Worm (Caenorhabditis elegans): ENCODE results near the gene D2089.3.

Gene D2089.3

ce11 chrII:10684954-10685353, 20.0 kb upstream of the D2089.3 start (continued):
- TF ChIP-seq Y95B8A.8 (GFP tag; IDR thresholded peaks at IDR 0.05) (no peak), ceh-79 (tag; optimal IDR thresholded peaks at IDR 0.05) (no peak), attf-5 (GFP tag; optimal IDR thresholded peaks at IDR 0.05) (no peak), hlh-26 (GFP tag; conservative IDR thresholded peaks at IDR 0.05) (no peak)

- TF ChIP-seq hmg-1.2 (GFP tag; IDR thresholded peaks at IDR 0.05) (no peak), nhr-90 (tag; optimal IDR thresholded peaks at IDR 0.05) (no peak), somi-1 (GFP tag; optimal IDR thresholded peaks at IDR 0.05) (no peak), madf-6 (GFP tag; IDR thresholded peaks at IDR 0.05) (no peak), aptf-2 (GFP tag; conservative IDR thresholded peaks at IDR 0.05) (no peak), hlh-12 (tag; optimal IDR thresholded peaks at IDR 0.05) (no peak), B0261.1 (tag; optimal IDR thresholded peaks at IDR 0.05) (no peak)
These were observed 15.7 kb upstream of the D2089.3 start for ce11 chrII:10680614-10681013.

ce11 chrII:10680130-10680529, 15.2 kb upstream of the D2089.3 start:
- TF ChIP-seq Y95B8A.8 (GFP tag; IDR thresholded peaks at IDR 0.05), result no peak
- TF ChIP-seq egl-18 (GFP tag; IDR thresholded peaks at IDR 0.05), result no peak
- no peak for TF ChIP-seq nfya-1 (tag; optimal IDR thresholded peaks at IDR 0.05; ENCODE audit: borderline replicate concordance, insufficient read depth)
- no peak for TF ChIP-seq ztf-18 (tag; optimal IDR thresholded peaks at IDR 0.05)
- no peak for TF ChIP-seq B0336.3 (GFP tag; IDR thresholded peaks at IDR 0.05)
- TF ChIP-seq sptf-2 (GFP tag; optimal IDR thresholded peaks at IDR 0.05), result no peak
- no peak for TF ChIP-seq ceh-27 (GFP tag; optimal IDR thresholded peaks at IDR 0.05)
- TF ChIP-seq hmg-20 (GFP tag; IDR thresholded peaks at IDR 0.05), result no peak
- TF ChIP-seq pbrm-1 (GFP tag; IDR thresholded peaks at IDR 0.05), result no peak
- TF ChIP-seq T26A5.8 (tag; optimal IDR thresholded peaks at IDR 0.05), result no peak

ce11 chrII:10675302-10675701, 10.4 kb upstream of the D2089.3 start, which contains the start of gene ptb-1:
ptb-1 (plus strand) TSS chrII:10675602.
- TF ChIP-seq sptf-2 (GFP tag; optimal IDR thresholded peaks at IDR 0.05) (no peak), lin-35 (GFP tag; optimal IDR thresholded peaks at IDR 0.05) (no peak), madf-3 (GFP tag; IDR thresholded peaks at IDR 0.05) (no peak), sdz-38 (tag; optimal IDR thresholded peaks at IDR 0.05) (no peak), mcd-1 (GFP tag; IDR thresholded peaks at IDR 0.05) (no peak), tlf-1 (GFP tag; optimal IDR thresholded peaks at IDR 0.05) (no peak), attf-3 (GFP tag; conservative IDR thresholded peaks at IDR 0.05) (no peak), K12H6.12 (tag; optimal IDR thresholded peaks at IDR 0.05) (no peak), lsy-27 (tag; optimal IDR thresholded peaks at IDR 0.05; ENCODE audit: borderline replicate concordance, insufficient read depth) (no peak)

ce11 chrII:10662698-10663097, 2.2 kb downstream of the D2089.3 start, which contains the start of gene D2089.8:
D2089.8 (minus strand) TSS chrII:10662781.
- TF ChIP-seq madf-8 (GFP tag; conservative IDR thresholded peaks at IDR 0.05) (peak; percentile 92), madf-6 (GFP tag; IDR thresholded peaks at IDR 0.05) (peak; percentile 94), K12H6.12 (tag; optimal IDR thresholded peaks at IDR 0.05) (no peak), akir-1 (GFP tag; optimal IDR thresholded peaks at IDR 0.05) (no peak), ceh-91 (GFP tag; IDR thresholded peaks at IDR 0.05) (peak; percentile 53), lsl-1 (GFP tag; optimal IDR thresholded peaks at IDR 0.05) (peak; percentile 71), F57A8.1 (GFP tag; optimal IDR thresholded peaks at IDR 0.05) (no peak), F57C9.4 (tag; optimal IDR thresholded peaks at IDR 0.05) (no peak), efl-1 (GFP tag; optimal IDR thresholded peaks at IDR 0.05) (peak; percentile 67), nfyb-1 (GFP tag; IDR thresholded peaks at IDR 0.05) (no peak), D2030.7 (GFP tag; IDR thresholded peaks at IDR 0.05) (0 out of 2 replicates have a peak, but pooled peaks have one; percentile 23), ceh-79 (tag; optimal IDR thresholded peaks at IDR 0.05) (no peak), ccch-3 (GFP tag; optimal IDR thresholded peaks at IDR 0.05) (no peak), tbp1 (GFP tag; optimal IDR thresholded peaks at IDR 0.05) (no peak), dpl-1 (GFP tag; optimal IDR thresholded peaks at IDR 0.05) (peak; percentile 22), ceh-100 (GFP tag; IDR thresholded peaks at IDR 0.05) (no peak), xnd-1 (tag; optimal IDR thresholded peaks at IDR 0.05) (peak; percentile 48), F33H1.4 (GFP tag; IDR thresholded peaks at IDR 0.05) (peak; percentile 45)

Measured in whole organism, young adult.